Fruit fly (Drosophila melanogaster) whole organism, embryonic: ENCODE measurements around the gene CG9760.

ENCODE experiments used
- CG33557 ChIP-seq: fragments of 200-800 bp; sonication (Bioruptor generic); optimal IDR thresholded peaks from 2 replicates; lab custom pipeline; 2019; ENCODE audit warnings: missing biosample characterization, mild to moderate bottlenecking, missing genetic modification characterization, moderate library complexity
- CG3995 ChIP-seq: fragments of 200-800 bp; sonication (Bioruptor generic); optimal IDR thresholded peaks from 3 replicates; lab custom pipeline; 2016; ENCODE audit warnings: missing biosample characterization, missing genetic modification characterization
- CG6854 ChIP-seq: fragments of 200-800 bp; sonication (Bioruptor generic); optimal IDR thresholded peaks from 3 replicates; lab custom pipeline; 2017; ENCODE audit warnings: missing biosample characterization, mild to moderate bottlenecking, missing genetic modification characterization
- CG7839 ChIP-seq: fragments of 200-800 bp; sonication (Bioruptor generic); optimal IDR thresholded peaks from 3 replicates; lab custom pipeline; 2018; ENCODE audit warnings: missing biosample characterization, mild to moderate bottlenecking, missing genetic modification characterization, moderate library complexity
- Dfd ChIP-seq, 2 experiments: fragments of >200 bp; optimal IDR thresholded peaks; 2 replicates each; lab custom pipeline; 2017; ENCODE audit warnings: missing biosample characterization in 2 of 2, missing genetic modification characterization in 2 of 2
- Dll ChIP-seq: fragments of 200-800 bp; sonication (Bioruptor generic); IDR thresholded peaks from 4 replicates; pipeline ENCODE4 v1.3.6; 2022; ENCODE audit warnings: missing biosample characterization, missing genetic modification characterization; ENCODE audit not compliant: partially characterized antibody
- Ets65A ChIP-seq: fragments of 200-800 bp; sonication (Bioruptor generic); peaks from one replicate; lab custom pipeline; 2016; ENCODE audit warnings: missing biosample characterization, missing genetic modification characterization
- Hr78 ChIP-seq, 2 experiments: fragments of 200-800 bp in 1 of 2; fragments of >200 bp in 1 of 2; sonication (Bioruptor generic) in 1 of 2; optimal IDR thresholded peaks; 2 replicates each; lab custom pipeline; 2017 to 2019; ENCODE audit warnings: missing biosample characterization in 2 of 2, missing genetic modification characterization in 2 of 2, mild to moderate bottlenecking in 1 of 2, moderate library complexity in 1 of 2
- amos ChIP-seq: fragments of 200-800 bp; sonication (Bioruptor generic); IDR thresholded peaks from 2 replicates; pipeline ENCODE4 v1.3.6; 2022; ENCODE audit warnings: missing biosample characterization, missing genetic modification characterization; ENCODE audit not compliant: partially characterized antibody
- gcm ChIP-seq: fragments of 200-800 bp; sonication (Bioruptor generic); optimal IDR thresholded peaks from 2 replicates; lab custom pipeline; 2019; ENCODE audit warnings: missing biosample characterization, mild to moderate bottlenecking, missing genetic modification characterization, moderate library complexity
- pan ChIP-seq, 4 experiments: fragments of >200 bp in 3 of 4; fragments of 200-800 bp in 1 of 4; sonication (Bioruptor generic) in 1 of 4; optimal IDR thresholded peaks in 3 of 4; IDR thresholded peaks in 1 of 4; 2 replicates each; pipeline versions ENCODE4 v1.3.6 to Lab custom; 2017 to 2022; ENCODE audit warnings: missing biosample characterization in 2 of 4, missing genetic modification characterization in 2 of 4, mixed read lengths in 1 of 4
- rib ChIP-seq: fragments of 200-800 bp; sonication (Bioruptor generic); IDR thresholded peaks from 2 replicates; pipeline ENCODE4 v1.3.6; 2022; ENCODE audit warnings: missing biosample characterization, missing genetic modification characterization
- zfh1 ChIP-seq: fragments of 200-800 bp; sonication (Bioruptor generic); IDR thresholded peaks from 3 replicates; pipeline ENCODE4 v1.3.6; 2022; ENCODE audit warnings: missing biosample characterization, missing genetic modification characterization

- TF ChIP-seq amos (peak; percentile 89), Dll (GFP tag; lab: Robert Waterston, UW) (peak; percentile 69; the same call in 3 of the 4 replicates), pan (optimal IDR thresholded peaks at IDR 0.05; lab: Kevin White, UChicago) (no peak), pan (GFP tag; optimal IDR thresholded peaks at IDR 0.05 in 1 of 2, IDR thresholded peaks at IDR 0.05 in 1 of 2) (peak in 1 of 2 experiments; percentile 93), gcm (peak; percentile 94), Dfd (GFP tag; optimal IDR thresholded peaks at IDR 0.05; lab: Kevin White, UChicago) (no peak), Hr78 (GFP tag; optimal IDR thresholded peaks at IDR 0.05; lab: Kevin White, UChicago) (peak in 1 of 2 experiments; percentile 41), CG7839 (tag; lab: Kevin White, UChicago) (peak; percentile 87), Ets65A (GFP tag; lab: Kevin White, UChicago) (peak; percentile 99), CG33557 (peak; percentile 95), CG3995 (GFP tag; lab: Kevin White, UChicago) (peak; percentile 77), CG6854 (GFP tag; lab: Kevin White, UChicago) (peak; percentile 93), rib (peak; percentile 66; the same call in 1 of the 2 replicates), zfh1 (GFP tag; lab: Robert Waterston, UW) (peak; percentile 97)
Observed at dm6 chr3L:12124975-12125374, 38.6 kb downstream of the CG9760 start, which contains the start of gene yps.
